Fruit fly (Drosophila melanogaster): ENCODE results near the gene Rpt3R.

Rpt3R gene

DNA sequence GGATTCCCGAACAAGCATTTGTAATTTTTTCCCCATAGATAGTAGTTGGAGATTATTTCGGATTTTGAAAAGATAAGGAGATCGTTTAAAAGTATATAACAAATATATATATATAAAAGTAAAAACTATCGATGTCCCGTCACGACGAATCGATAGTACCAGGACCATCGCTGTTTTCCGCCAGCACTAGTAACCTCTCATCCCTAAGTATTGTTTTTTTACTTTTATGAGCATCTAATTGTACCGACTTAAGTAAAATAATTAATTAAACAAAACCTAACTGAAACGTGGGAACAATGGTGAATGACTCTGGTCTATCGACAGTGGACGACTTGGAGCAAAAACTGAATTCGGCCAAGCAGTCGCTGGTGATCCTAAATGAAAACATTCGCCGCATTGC lies 15.6 kb downstream of the Rpt3R start, which contains the start of gene Pnn (continued):
- TF ChIP-seq CG12391 (tag; optimal IDR thresholded peaks at IDR 0.05) (peak; percentile 49), CG34376 (GFP tag; optimal IDR thresholded peaks at IDR 0.05) (no peak), CG3995 (GFP tag; optimal IDR thresholded peaks at IDR 0.05) (peak; percentile 95), Xrp1 (GFP tag; IDR thresholded peaks at IDR 0.05) (no peak), CG9932 (GFP tag; IDR thresholded peaks at IDR 0.05) (no peak), Dfd (GFP tag; optimal IDR thresholded peaks at IDR 0.05) (no peak), exex (tag; optimal IDR thresholded peaks at IDR 0.05) (no peak), CG18011 (GFP tag; optimal IDR thresholded peaks at IDR 0.05) (no peak), ind (GFP tag; optimal IDR thresholded peaks at IDR 0.05) (no peak), mirr (GFP tag; optimal IDR thresholded peaks at IDR 0.05) (no peak), grn (GFP tag; optimal IDR thresholded peaks at IDR 0.05) (no peak), sens (GFP tag) (peak; percentile 35), lbe (GFP tag; optimal IDR thresholded peaks at IDR 0.05) (no peak), pita (GFP tag; optimal IDR thresholded peaks at IDR 0.05) (no peak), E2f2 (GFP tag; IDR thresholded peaks at IDR 0.05) (peak; percentile 29; the same call in 1 of the 2 replicates), otp (GFP tag; IDR thresholded peaks at IDR 0.05) (no peak), slbo (GFP tag; IDR thresholded peaks at IDR 0.05) (no peak), CG8924 (tag; optimal IDR thresholded peaks at IDR 0.05) (peak; percentile 52), CG30020 (tag; optimal IDR thresholded peaks at IDR 0.05) (peak; percentile 63), gcm (GFP tag; optimal IDR thresholded peaks at IDR 0.05) (no peak), Ets97D (GFP tag; optimal IDR thresholded peaks at IDR 0.05) (no peak), HmgZ (tag; optimal IDR thresholded peaks at IDR 0.05) (peak; percentile 21), CG2199 (GFP tag; IDR thresholded peaks at IDR 0.05) (no peak), Spps (tag; optimal IDR thresholded peaks at IDR 0.05) (no peak), gro (GFP tag; optimal IDR thresholded peaks at IDR 0.05) (no peak), CG15011 (GFP tag; optimal IDR thresholded peaks at IDR 0.05) (no peak), CG10565 (GFP tag; optimal IDR thresholded peaks at IDR 0.05) (no peak), B-H2 (GFP tag; optimal IDR thresholded peaks at IDR 0.05) (peak; percentile 21), ftz-f1 (GFP tag; optimal IDR thresholded peaks at IDR 0.05) (no peak), NK7.1 (GFP tag; optimal IDR thresholded peaks at IDR 0.05) (no peak), maf-S (GFP tag; optimal IDR thresholded peaks at IDR 0.05) (no peak), jumu (GFP tag; optimal IDR thresholded peaks at IDR 0.05) (no peak), zen (tag; optimal IDR thresholded peaks at IDR 0.05) (peak; percentile 39), disco-r (GFP tag; optimal IDR thresholded peaks at IDR 0.05) (no peak), ERR (GFP tag; optimal IDR thresholded peaks at IDR 0.05) (no peak), CG5245 (GFP tag; optimal IDR thresholded peaks at IDR 0.05) (no peak), CG8478 (optimal IDR thresholded peaks at IDR 0.05) (no peak), CG8388 (GFP tag; optimal IDR thresholded peaks at IDR 0.05) (no peak), C15 (GFP tag; IDR thresholded peaks at IDR 0.05) (no peak), zen2 (GFP tag; IDR thresholded peaks at IDR 0.05; ENCODE audit: partially characterized antibody) (peak; percentile 85), btn (GFP tag; optimal IDR thresholded peaks at IDR 0.05) (no peak), D (optimal IDR thresholded peaks at IDR 0.05) (no peak), D (GFP tag; optimal IDR thresholded peaks at IDR 0.05) (peak; percentile 16), zf30C (GFP tag; optimal IDR thresholded peaks at IDR 0.05) (no peak), en (GFP tag; optimal IDR thresholded peaks at IDR 0.05) (no peak), CG12744 (GFP tag; optimal IDR thresholded peaks at IDR 0.05) (no peak), corto (GFP tag; optimal IDR thresholded peaks at IDR 0.05) (no peak), twi (tag; optimal IDR thresholded peaks at IDR 0.05) (no peak), Max (GFP tag; optimal IDR thresholded peaks at IDR 0.05) (no peak), CG4730 (GFP tag; IDR thresholded peaks at IDR 0.05) (no peak), eyg (GFP tag; optimal IDR thresholded peaks at IDR 0.05) (no peak), Abd-B (GFP tag; optimal IDR thresholded peaks at IDR 0.05) (no peak), Poxn (GFP tag; IDR thresholded peaks at IDR 0.05) (no peak), Dref (GFP tag; IDR thresholded peaks at IDR 0.05) (peak; percentile 81)
